Fruit fly (Drosophila melanogaster): ENCODE measurements around the gene Pxt.

Pxt gene

dm6 chr3R:17712623-17713521, 6.4 kb upstream of the Pxt start (continued):
- TF ChIP-seq luna (GFP tag; optimal IDR thresholded peaks at IDR 0.05) (no peak), CG1024 (GFP tag; IDR thresholded peaks at IDR 0.05) (no peak), CG10321 (GFP tag; IDR thresholded peaks at IDR 0.05) (no peak), Eip74EF (GFP tag; optimal IDR thresholded peaks at IDR 0.05) (peak in 1 of 2 experiments; percentile 29), CkIIα-i1 (GFP tag; IDR thresholded peaks at IDR 0.05) (no peak), CG2678 (tag; optimal IDR thresholded peaks at IDR 0.05) (no peak), jumu (GFP tag; optimal IDR thresholded peaks at IDR 0.05) (no peak), repo (GFP tag; optimal IDR thresholded peaks at IDR 0.05) (no peak), Lim3 (GFP tag; IDR thresholded peaks at IDR 0.05) (no peak), CG3726 (GFP tag; IDR thresholded peaks at IDR 0.05) (no peak), Lpt (GFP tag; optimal IDR thresholded peaks at IDR 0.05) (no peak), MBD-R2 (GFP tag; IDR thresholded peaks at IDR 0.05) (no peak), seq (GFP tag; IDR thresholded peaks at IDR 0.05) (no peak), stwl (tag; optimal IDR thresholded peaks at IDR 0.05) (no peak), onecut (GFP tag; IDR thresholded peaks at IDR 0.05) (no peak), slbo (GFP tag; IDR thresholded peaks at IDR 0.05) (no peak), ash1 (GFP tag; optimal IDR thresholded peaks at IDR 0.05) (no peak), tx (GFP tag; optimal IDR thresholded peaks at IDR 0.05) (no peak), CG15696 (tag; optimal IDR thresholded peaks at IDR 0.05) (no peak), D19A (tag; optimal IDR thresholded peaks at IDR 0.05) (no peak), CG10209 (GFP tag; optimal IDR thresholded peaks at IDR 0.05) (no peak), schlank (tag; optimal IDR thresholded peaks at IDR 0.05) (no peak), pfk (GFP tag; optimal IDR thresholded peaks at IDR 0.05) (no peak), crc (GFP tag; optimal IDR thresholded peaks at IDR 0.05) (no peak), CG12104 (GFP tag; optimal IDR thresholded peaks at IDR 0.05) (no peak), Sry-β (GFP tag; optimal IDR thresholded peaks at IDR 0.05) (no peak), CG2202 (tag; optimal IDR thresholded peaks at IDR 0.05) (no peak), BEAF-32 (GFP tag; optimal IDR thresholded peaks at IDR 0.05) (no peak), stc (GFP tag; IDR thresholded peaks at IDR 0.05) (no peak), CG8359 (GFP tag; optimal IDR thresholded peaks at IDR 0.05; ENCODE audit: borderline replicate concordance) (no peak), sr (GFP tag; IDR thresholded peaks at IDR 0.05) (no peak), CG7928 (GFP tag; optimal IDR thresholded peaks at IDR 0.05) (no peak), CG14710 (tag; optimal IDR thresholded peaks at IDR 0.05) (peak; percentile 0), B-H1 (GFP tag; IDR thresholded peaks at IDR 0.05) (no peak), CG7357 (GFP tag; IDR thresholded peaks at IDR 0.05) (no peak), CG2120 (GFP tag; optimal IDR thresholded peaks at IDR 0.05) (no peak), scrt (GFP tag; optimal IDR thresholded peaks at IDR 0.05) (peak; percentile 16), Oli (tag; optimal IDR thresholded peaks at IDR 0.05) (no peak), Ptx1 (GFP tag; IDR thresholded peaks at IDR 0.05) (no peak), Dip2 (GFP tag; IDR thresholded peaks at IDR 0.05) (no peak), hb (GFP tag; IDR thresholded peaks at IDR 0.05; ENCODE audit: partially characterized antibody) (no peak), CG2199 (GFP tag; IDR thresholded peaks at IDR 0.05) (0 out of 3 replicates have a peak, but pooled peaks have one; percentile 12), ase (GFP tag; IDR thresholded peaks at IDR 0.05) (no peak), wdn (GFP tag; IDR thresholded peaks at IDR 0.05) (no peak), C15 (GFP tag; IDR thresholded peaks at IDR 0.05) (no peak), Mad (GFP tag; optimal IDR thresholded peaks at IDR 0.05) (no peak), sim (GFP tag; IDR thresholded peaks at IDR 0.05) (peak; percentile 13; the same call in 1 of the 2 replicates), CG1529 (GFP tag; optimal IDR thresholded peaks at IDR 0.05) (no peak), CG6254 (GFP tag; optimal IDR thresholded peaks at IDR 0.05) (no peak), CG7786 (GFP tag; optimal IDR thresholded peaks at IDR 0.05) (no peak), fru (optimal IDR thresholded peaks at IDR 0.05) (no peak)

Measured in whole organism, embryonic.